Fruit fly (Drosophila melanogaster) whole organism, pupa: ENCODE data around the gene Ctr9.

Experiments
- CG10348 ChIP-seq: fragments of 200-800 bp; sonication (Bioruptor generic); IDR thresholded peaks from 2 replicates; pipeline ENCODE4 v1.3.6; 2022; ENCODE audit warnings: missing biosample characterization, missing genetic modification characterization
- CG12605 ChIP-seq: fragments of 200-800 bp; sonication (Bioruptor generic); IDR thresholded peaks from 2 replicates; pipeline ENCODE4 v1.3.6; 2022; ENCODE audit warnings: missing biosample characterization, missing genetic modification characterization
- CG13204 ChIP-seq: fragments of 200-800 bp; sonication (Bioruptor generic); optimal IDR thresholded peaks from 2 replicates; lab custom pipeline; 2018; ENCODE audit warnings: missing biosample characterization, mild to moderate bottlenecking, missing genetic modification characterization, moderate library complexity
- CG14655 ChIP-seq: fragments of 200-800 bp; sonication (Bioruptor generic); optimal IDR thresholded peaks from 3 replicates; lab custom pipeline; 2017; ENCODE audit warnings: mild to moderate bottlenecking, missing biosample characterization, missing genetic modification reagents, missing genetic modification characterization
- CG15710 ChIP-seq: fragments of 200-800 bp; sonication (Bioruptor generic); optimal IDR thresholded peaks from 2 replicates; lab custom pipeline; 2018; ENCODE audit warnings: missing biosample characterization, mild to moderate bottlenecking, missing genetic modification characterization, moderate library complexity
- CG17806 ChIP-seq: fragments of 200-800 bp; sonication (Bioruptor generic); optimal IDR thresholded peaks from 2 replicates; lab custom pipeline; 2018; ENCODE audit warnings: missing biosample characterization, mild to moderate bottlenecking, missing genetic modification characterization, moderate library complexity
- CG32121 ChIP-seq: fragments of 200-800 bp; sonication (Bioruptor generic); IDR thresholded peaks from 2 replicates; pipeline ENCODE4 v1.3.6; 2022; ENCODE audit warnings: missing biosample characterization, missing genetic modification characterization
- CG34367 ChIP-seq: fragments of 200-800 bp; sonication (Bioruptor generic); optimal IDR thresholded peaks from 2 replicates; lab custom pipeline; 2018; ENCODE audit warnings: missing biosample characterization, mild to moderate bottlenecking, missing genetic modification characterization
- CG4496 ChIP-seq: fragments of 200-800 bp; sonication (Bioruptor generic); IDR thresholded peaks from 3 replicates; pipeline ENCODE4 v1.3.6; 2022; ENCODE audit warnings: missing biosample characterization, missing genetic modification characterization
- CG8159 ChIP-seq: fragments of 200-800 bp; sonication (Bioruptor generic); optimal IDR thresholded peaks from 3 replicates; lab custom pipeline; 2018; ENCODE audit warnings: missing biosample characterization, mild to moderate bottlenecking, missing genetic modification characterization, moderate library complexity
- CG8301 ChIP-seq: fragments of 200-800 bp; sonication (Bioruptor generic); optimal IDR thresholded peaks from 2 replicates; lab custom pipeline; 2018; ENCODE audit warnings: missing biosample characterization, mild to moderate bottlenecking, missing genetic modification characterization
- CG9948 ChIP-seq: fragments of 200-800 bp; sonication (Bioruptor generic); optimal IDR thresholded peaks from 2 replicates; lab custom pipeline; 2018; ENCODE audit warnings: missing biosample characterization, mild to moderate bottlenecking, missing genetic modification characterization, moderate library complexity
- EcR ChIP-seq: fragments of 200-800 bp; sonication (Bioruptor generic); optimal IDR thresholded peaks from 3 replicates; lab custom pipeline; 2019; ENCODE audit warnings: missing biosample characterization, missing genetic modification characterization, mild to moderate bottlenecking, moderate library complexity, missing genetic modification reagents
- Ets98B ChIP-seq: fragments of 200-800 bp; sonication (Bioruptor generic); IDR thresholded peaks from 2 replicates; pipeline ENCODE4 v1.3.6; 2022; ENCODE audit warnings: missing biosample characterization, missing genetic modification characterization
- Pif1B ChIP-seq: fragments of 200-800 bp; sonication (Bioruptor generic); optimal IDR thresholded peaks from 3 replicates; lab custom pipeline; 2016; ENCODE audit warnings: missing biosample characterization, missing genetic modification characterization
- Snoo ChIP-seq: fragments of 200-800 bp; sonication (Bioruptor generic); optimal IDR thresholded peaks from 3 replicates; lab custom pipeline; 2017; ENCODE audit warnings: missing biosample characterization, mild to moderate bottlenecking, missing genetic modification characterization, inconsistent platforms
- fd96Ca ChIP-seq: fragments of 200-800 bp; sonication (Bioruptor generic); IDR thresholded peaks from 3 replicates; pipeline ENCODE4 v1.3.6; 2022; ENCODE audit warnings: missing biosample characterization, missing genetic modification characterization
- gl ChIP-seq: fragments of 200-800 bp; sonication (Bioruptor generic); optimal IDR thresholded peaks from 2 replicates; lab custom pipeline; 2018; ENCODE audit warnings: missing biosample characterization, mild to moderate bottlenecking, missing genetic modification characterization
- rn ChIP-seq: fragments of 200-800 bp; sonication (Bioruptor generic); IDR thresholded peaks from 2 replicates; pipeline ENCODE4 v1.3.6; 2022; ENCODE audit warnings: missing biosample characterization, missing genetic modification characterization

The Ctr9 gene

DNA sequence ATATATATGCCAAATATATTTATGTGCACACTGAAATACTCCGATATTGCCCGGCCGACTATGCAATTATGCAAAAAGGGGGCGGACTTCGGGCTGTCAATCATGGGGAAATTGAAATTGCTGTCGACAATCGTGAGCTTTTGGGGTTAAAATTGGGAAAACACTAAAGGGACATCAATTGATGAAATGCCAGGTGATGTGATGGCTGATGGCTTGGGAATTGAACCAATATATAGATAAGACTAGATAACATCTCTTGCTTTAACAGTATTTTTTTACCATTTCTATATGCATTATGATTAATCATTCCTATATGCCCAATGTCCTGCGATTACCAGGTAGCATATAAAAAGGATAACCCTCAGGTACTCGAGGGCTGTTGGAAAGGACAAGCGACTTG, 29.1 kb upstream of the Ctr9 start:
- TF ChIP-seq Snoo, result no peak
- no peak for TF ChIP-seq CG9948 (tag; lab: Kevin White, UChicago)
- TF ChIP-seq CG8159 (tag; lab: Kevin White, UChicago), result peak; percentile 4
- TF ChIP-seq Pif1B (GFP tag; lab: Kevin White, UChicago), result no peak
- peak; percentile 6 for TF ChIP-seq CG14655 (GFP tag; lab: Kevin White, UChicago)

- TF ChIP-seq Ets98B (GFP tag; lab: Robert Waterston, UW) (peak; percentile 33; the same call in 1 of the 2 replicates), CG34367 (tag; lab: Kevin White, UChicago) (peak; percentile 36), CG14655 (GFP tag; lab: Kevin White, UChicago) (peak; percentile 3), rn (GFP tag; lab: Robert Waterston, UW) (0 out of 2 replicates have a peak, but pooled peaks have one; percentile 29), CG17806 (tag; lab: Kevin White, UChicago) (no peak), CG32121 (GFP tag; lab: Robert Waterston, UW) (no peak), CG12605 (GFP tag; lab: Robert Waterston, UW) (no peak), CG15710 (peak; percentile 48), fd96Ca (peak; percentile 42; the same call in 1 of the 3 replicates), CG4496 (peak; percentile 40; the same call in 1 of the 3 replicates), CG8159 (tag; lab: Kevin White, UChicago) (peak; percentile 7)
These were observed 27.3 kb upstream of the Ctr9 start for dm6 chr3L:1279685-1280084.

dm6 chr3L:1280890-1281622, 26.0 kb upstream of the Ctr9 start:
- no peak for TF ChIP-seq CG15710

DNA sequence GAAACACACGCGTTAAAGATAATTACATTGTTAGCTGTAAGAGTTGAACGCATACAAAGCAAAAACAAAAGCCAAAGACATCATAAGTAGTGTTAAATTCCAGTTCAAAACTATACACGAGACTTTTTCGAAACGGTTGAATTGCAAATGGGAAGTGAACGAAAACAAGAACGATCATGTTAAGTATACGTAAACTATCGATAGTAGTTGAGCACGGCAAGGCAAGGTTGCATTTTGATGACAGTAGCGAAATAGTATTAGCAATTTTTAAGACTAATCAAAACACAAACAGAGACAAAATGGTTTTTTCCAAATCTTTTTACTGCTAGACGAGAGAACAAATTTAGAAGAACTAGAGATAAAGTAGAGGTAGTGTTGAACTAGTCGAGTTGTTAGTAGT, 12.2 kb upstream of the Ctr9 start:
- TF ChIP-seq CG4496 (no peak), CG13204 (GFP tag; lab: Kevin White, UChicago) (no peak), Snoo (no peak), CG8159 (tag; lab: Kevin White, UChicago) (no peak), CG10348 (GFP tag; lab: Robert Waterston, UW) (no peak)

dm6 chr3L:1295693-1296092, 11.3 kb upstream of the Ctr9 start, which contains the start of gene Rabex-5:
Gene Rabex-5 (plus strand): TSS chr3L:1295913.
- TF ChIP-seq gl (tag; lab: Kevin White, UChicago) (no peak), Snoo (no peak), CG4496 (0 out of 3 replicates have a peak, but pooled peaks have one; percentile 25), CG13204 (GFP tag; lab: Kevin White, UChicago) (no peak), Ets98B (GFP tag; lab: Robert Waterston, UW) (no peak), CG34367 (tag; lab: Kevin White, UChicago) (no peak), Pif1B (GFP tag; lab: Kevin White, UChicago) (no peak), CG32121 (GFP tag; lab: Robert Waterston, UW) (peak; percentile 34; the same call in 1 of the 2 replicates)

DNA sequence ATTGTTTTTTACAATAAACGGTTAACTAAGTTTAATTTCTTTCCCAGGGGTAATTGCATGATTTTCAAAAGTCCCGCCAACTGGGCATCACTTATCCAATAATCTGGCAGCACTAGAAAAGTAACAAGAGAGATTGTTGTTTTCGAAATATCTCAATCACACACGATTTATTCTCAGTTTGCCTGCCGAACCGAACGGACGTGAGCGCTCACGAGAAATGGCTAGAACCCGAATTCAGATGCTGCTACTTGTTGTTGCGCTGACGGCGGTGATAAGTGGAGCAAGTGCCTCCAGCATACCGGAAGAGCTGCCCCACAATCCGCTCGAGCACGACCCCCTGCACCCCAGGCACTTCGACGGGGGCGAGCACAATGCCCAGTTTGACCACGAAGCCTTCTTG, 8.5 kb upstream of the Ctr9 start, which contains the start of gene scf:
TSS of gene scf (plus strand) at position 164 of the 400 bp plus-strand sequence.
- TF ChIP-seq CG32121 (GFP tag; lab: Robert Waterston, UW) (0 out of 2 replicates have a peak, but pooled peaks have one; percentile 16), rn (GFP tag; lab: Robert Waterston, UW) (no peak), EcR (GFP tag; lab: Kevin White, UChicago) (peak; percentile 21), CG12605 (GFP tag; lab: Robert Waterston, UW) (no peak; the same call in 1 of the 2 replicates), Ets98B (GFP tag; lab: Robert Waterston, UW) (peak; percentile 36; the same call in 1 of the 2 replicates), CG4496 (peak; percentile 18; the same call in 1 of the 3 replicates)

DNA sequence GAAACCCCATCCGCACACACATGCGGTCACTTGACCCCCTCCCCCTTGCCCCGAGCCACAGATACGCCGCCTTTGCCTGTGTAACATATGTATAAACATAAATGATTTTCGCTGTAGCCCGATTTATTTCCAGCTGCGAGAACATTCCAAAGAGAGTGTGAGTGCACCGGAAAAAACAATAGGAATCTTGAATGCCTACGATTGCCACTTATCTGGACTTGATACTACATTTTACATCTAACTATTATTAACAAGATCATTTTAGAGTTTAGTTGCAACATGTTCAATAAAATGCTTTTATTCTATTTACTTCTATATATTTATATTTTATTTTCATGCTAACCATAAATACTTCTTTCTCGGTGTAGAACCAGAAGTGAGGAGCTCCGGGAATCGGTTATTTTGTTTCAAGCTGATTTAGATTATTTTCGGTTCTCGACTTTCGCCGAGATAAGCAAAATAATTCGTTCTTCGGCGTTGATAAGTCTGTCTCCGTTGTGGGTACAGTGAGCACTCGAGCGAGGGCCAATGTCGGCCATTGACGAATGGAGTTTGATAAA, 6.9 kb upstream of the Ctr9 start:
- TF ChIP-seq Pif1B (GFP tag; lab: Kevin White, UChicago) (no peak), CG8159 (tag; lab: Kevin White, UChicago) (peak; percentile 72), CG15710 (peak; percentile 72), CG8301 (tag; lab: Kevin White, UChicago) (peak; percentile 64), Ets98B (GFP tag; lab: Robert Waterston, UW) (peak; percentile 31), CG13204 (GFP tag; lab: Kevin White, UChicago) (no peak), CG17806 (tag; lab: Kevin White, UChicago) (peak; percentile 69), gl (tag; lab: Kevin White, UChicago) (peak; percentile 43), Snoo (peak; percentile 70), CG9948 (tag; lab: Kevin White, UChicago) (peak; percentile 64), CG4496 (peak; percentile 74; the same call in 2 of the 3 replicates), CG34367 (tag; lab: Kevin White, UChicago) (peak; percentile 54), fd96Ca (no peak)
